Fruit fly (Drosophila melanogaster) whole organism, adult: Measurements from ENCODE around the gene CG34448.

Experiments
- CG11617 ChIP-seq: fragments of 200-800 bp; sonication (Bioruptor generic); optimal IDR thresholded peaks from 2 replicates; lab custom pipeline; 2017; ENCODE audit warnings: mild to moderate bottlenecking, missing biosample characterization, missing genetic modification reagents, missing genetic modification characterization
- CG12768 ChIP-seq: fragments of 200-800 bp; sonication (Bioruptor generic); optimal IDR thresholded peaks from 2 replicates; lab custom pipeline; 2017; ENCODE audit warnings: missing biosample characterization, missing genetic modification characterization, mild to moderate bottlenecking, moderate library complexity, missing genetic modification reagents
- CG14711 ChIP-seq: fragments of 200-800 bp; sonication (Bioruptor generic); optimal IDR thresholded peaks from 2 replicates; lab custom pipeline; 2018; ENCODE audit warnings: missing biosample characterization, mild to moderate bottlenecking, missing genetic modification characterization, moderate library complexity
- CG1620 ChIP-seq: fragments of 200-800 bp; sonication (Bioruptor generic); optimal IDR thresholded peaks from 2 replicates; lab custom pipeline; 2016; ENCODE audit warnings: missing biosample characterization, missing genetic modification characterization
- CG33017 ChIP-seq: fragments of 200-800 bp; sonication (Bioruptor generic); optimal IDR thresholded peaks from 2 replicates; lab custom pipeline; 2018; ENCODE audit warnings: missing biosample characterization, mild to moderate bottlenecking, missing genetic modification characterization, moderate library complexity
- CG5204 ChIP-seq: fragments of 200-800 bp; sonication (Bioruptor generic); optimal IDR thresholded peaks from 2 replicates; lab custom pipeline; 2016; ENCODE audit warnings: missing biosample characterization, missing genetic modification characterization
- CG7045 ChIP-seq: fragments of 200-800 bp; sonication (Bioruptor generic); optimal IDR thresholded peaks from 2 replicates; lab custom pipeline; 2017; ENCODE audit warnings: missing biosample characterization, mild to moderate bottlenecking, missing genetic modification characterization
- CG7101 ChIP-seq: fragments of 200-800 bp; sonication (Bioruptor generic); optimal IDR thresholded peaks from 2 replicates; lab custom pipeline; 2018; ENCODE audit warnings: missing biosample characterization, mild to moderate bottlenecking, missing genetic modification characterization, moderate library complexity
- Clk ChIP-seq: fragments of 200-800 bp; sonication (Bioruptor generic); optimal IDR thresholded peaks from 2 replicates; lab custom pipeline; 2017; ENCODE audit warnings: missing biosample characterization, missing genetic modification characterization
- Crg-1 ChIP-seq: fragments of 200-800 bp; sonication (Bioruptor generic); optimal IDR thresholded peaks from 2 replicates; lab custom pipeline; 2016; ENCODE audit warnings: missing biosample characterization, missing genetic modification characterization
- Hr96 ChIP-seq: fragments of 200-800 bp; sonication (Bioruptor generic); optimal IDR thresholded peaks from 2 replicates; lab custom pipeline; 2016; ENCODE audit warnings: missing biosample characterization, missing genetic modification characterization
- Mnt ChIP-seq: fragments of 200-800 bp; sonication (Bioruptor generic); optimal IDR thresholded peaks from 2 replicates; lab custom pipeline; 2016; ENCODE audit warnings: missing biosample characterization, mild to moderate bottlenecking, missing genetic modification characterization
- bab1 ChIP-seq: fragments of 200-800 bp; sonication (Bioruptor generic); optimal IDR thresholded peaks from 3 replicates; lab custom pipeline; 2019; ENCODE audit warnings: missing biosample characterization, mild to moderate bottlenecking, missing genetic modification characterization, moderate library complexity
- cic ChIP-seq: fragments of 200-800 bp; sonication (Bioruptor generic); optimal IDR thresholded peaks from 2 replicates; lab custom pipeline; 2017; ENCODE audit warnings: missing biosample characterization, mild to moderate bottlenecking, missing genetic modification characterization, moderate library complexity
- cnc ChIP-seq, 2 experiments: fragments of >200 bp; optimal IDR thresholded peaks; 2 replicates each; lab custom pipeline; 2017
- kay ChIP-seq: fragments of 200-800 bp; sonication (Bioruptor generic); peaks from one replicate; lab custom pipeline; 2016; ENCODE audit warnings: missing biosample characterization, missing genetic modification characterization, borderline replicate concordance
- ovo ChIP-seq: fragments of 200-800 bp; sonication (Bioruptor generic); optimal IDR thresholded peaks from 2 replicates; lab custom pipeline; 2016; ENCODE audit warnings: missing biosample characterization, missing genetic modification characterization
- pad ChIP-seq: fragments of 200-800 bp; sonication (Bioruptor generic); optimal IDR thresholded peaks from 3 replicates; lab custom pipeline; 2017; ENCODE audit warnings: missing biosample characterization, missing genetic modification characterization, mild to moderate bottlenecking, moderate library complexity, missing genetic modification reagents
- tj ChIP-seq: fragments of 200-800 bp; sonication (Bioruptor generic); optimal IDR thresholded peaks from 3 replicates; lab custom pipeline; 2017; ENCODE audit warnings: missing biosample characterization, mild to moderate bottlenecking, missing genetic modification characterization, moderate library complexity
- toe ChIP-seq: fragments of 200-800 bp; sonication (Bioruptor generic); optimal IDR thresholded peaks from 2 replicates; lab custom pipeline; 2016; ENCODE audit warnings: missing biosample characterization, missing genetic modification characterization

Gene CG34448

DNA sequence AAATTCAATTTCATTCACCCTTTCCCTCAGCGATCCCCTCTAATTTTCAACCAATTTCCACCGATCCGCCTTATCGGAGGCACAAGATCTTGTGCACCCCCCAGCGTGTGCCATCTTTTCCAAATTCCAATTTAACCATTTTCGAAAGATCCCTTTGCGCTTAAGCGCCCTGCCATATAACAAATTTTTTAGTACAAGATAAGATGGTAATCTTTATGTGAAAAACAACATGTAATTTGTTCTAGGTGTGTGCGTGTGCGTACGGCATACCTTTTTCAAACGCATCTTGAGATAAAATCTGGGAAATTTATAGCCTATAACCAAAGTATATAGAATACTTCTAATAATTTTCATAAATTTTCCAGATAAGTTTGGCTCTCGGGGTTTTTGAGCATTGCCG, 36.1 kb upstream of the CG34448 start:
- TF ChIP-seq CG1620 (GFP tag; lab: Kevin White, UChicago) (no peak), CG14711 (tag; lab: Kevin White, UChicago) (no peak), pad (GFP tag; lab: Kevin White, UChicago) (no peak), CG5204 (no peak), ovo (GFP tag; lab: Kevin White, UChicago) (no peak), kay (no peak), CG7045 (GFP tag; lab: Kevin White, UChicago) (no peak), cnc (optimal IDR thresholded peaks at IDR 0.05; lab: Kevin White, UChicago) (no peak), cic (GFP tag; lab: Kevin White, UChicago) (no peak), bab1 (GFP tag; lab: Kevin White, UChicago) (no peak), CG11617 (GFP tag; lab: Kevin White, UChicago) (no peak), Clk (no peak), tj (GFP tag; lab: Kevin White, UChicago) (no peak), CG7101 (tag; lab: Kevin White, UChicago) (no peak), Crg-1 (GFP tag; lab: Kevin White, UChicago) (no peak), CG12768 (GFP tag; lab: Kevin White, UChicago) (no peak), Mnt (GFP tag; lab: Kevin White, UChicago) (no peak)

DNA sequence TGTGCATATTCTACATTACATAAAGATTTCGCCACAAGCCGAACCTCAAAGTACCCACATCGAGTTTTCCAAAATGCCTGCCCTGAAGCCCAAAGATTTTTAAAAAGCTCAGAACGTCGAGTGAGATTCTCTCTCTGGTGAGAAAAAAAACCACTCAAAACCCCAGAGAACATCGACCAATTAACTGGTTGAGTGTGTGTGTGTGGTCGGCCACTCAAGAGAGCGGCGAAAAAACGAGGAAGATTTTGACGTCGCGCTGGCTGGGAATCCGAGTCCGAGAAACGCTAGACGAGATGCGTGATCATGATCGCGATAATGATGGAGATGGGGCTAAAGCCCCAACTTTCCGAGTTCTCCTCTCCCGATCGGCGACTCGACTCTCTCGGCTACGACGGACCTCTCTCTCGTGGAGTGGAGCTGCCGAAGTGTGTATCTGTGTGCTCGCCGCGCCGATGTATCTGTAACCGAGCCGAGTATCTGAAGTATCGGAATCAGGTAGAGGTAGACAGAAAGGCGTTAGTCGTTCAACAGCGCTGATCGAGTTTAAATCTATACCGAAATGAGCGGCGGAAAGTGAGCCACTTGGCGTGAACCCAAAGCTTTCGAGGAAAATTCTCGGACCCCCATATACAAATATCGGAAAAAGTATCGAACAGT, 33.1 kb upstream of the CG34448 start:
- no peak for TF ChIP-seq CG14711 (tag; lab: Kevin White, UChicago)

DNA sequence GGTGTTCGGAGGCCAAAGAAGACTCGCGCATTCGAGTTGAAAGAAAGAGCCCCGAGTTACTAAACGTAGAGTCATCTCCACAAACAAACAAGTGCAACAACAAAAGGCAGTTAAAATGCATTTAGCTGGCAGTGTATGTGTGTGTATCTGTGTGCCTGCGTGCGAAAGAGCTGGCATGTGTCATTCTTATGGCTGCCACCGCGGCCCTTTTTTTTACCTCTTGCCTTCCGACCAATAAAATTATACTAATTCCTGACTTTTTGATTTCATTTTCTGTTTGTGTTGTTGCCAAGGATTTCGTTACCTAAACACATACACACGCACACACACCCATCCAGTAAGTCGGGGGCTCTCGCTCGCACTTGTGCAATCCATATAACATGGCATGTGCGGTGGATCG, 31.9 kb upstream of the CG34448 start:
- no peak for TF ChIP-seq Mnt (GFP tag; lab: Kevin White, UChicago)
- no peak for TF ChIP-seq CG1620 (GFP tag; lab: Kevin White, UChicago)
- TF ChIP-seq bab1 (GFP tag; lab: Kevin White, UChicago), result no peak
- TF ChIP-seq toe (GFP tag; lab: Kevin White, UChicago), result no peak
- TF ChIP-seq Clk, result no peak
- TF ChIP-seq CG7045 (GFP tag; lab: Kevin White, UChicago), result no peak
- no peak for TF ChIP-seq kay
- TF ChIP-seq ovo (GFP tag; lab: Kevin White, UChicago), result no peak
- no peak for TF ChIP-seq tj (GFP tag; lab: Kevin White, UChicago)
- no peak for TF ChIP-seq CG33017 (tag; lab: Kevin White, UChicago)
- no peak for TF ChIP-seq CG5204
- TF ChIP-seq CG12768 (GFP tag; lab: Kevin White, UChicago), result no peak

DNA sequence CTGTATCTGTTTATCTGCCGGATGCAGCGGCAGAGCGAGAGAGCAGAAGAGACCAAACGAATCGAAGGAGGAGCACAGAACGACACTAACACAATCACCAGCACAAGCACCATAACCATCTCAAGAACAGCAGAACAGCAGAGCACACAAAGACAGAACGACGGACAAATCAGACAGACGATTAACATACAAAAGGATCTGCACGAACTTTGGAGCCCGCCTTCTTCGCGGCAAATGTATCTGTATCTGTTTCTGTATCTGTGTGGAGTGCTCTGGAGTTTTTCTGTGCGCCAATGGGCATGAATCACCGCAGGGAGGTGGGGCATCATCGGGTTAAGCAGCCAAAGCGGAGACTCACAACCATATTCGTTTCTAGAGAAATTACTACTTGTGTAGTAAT, 30.7 kb upstream of the CG34448 start:
- no peak for TF ChIP-seq CG5204
- no peak for TF ChIP-seq CG1620 (GFP tag; lab: Kevin White, UChicago)
- TF ChIP-seq Hr96, result no peak
- TF ChIP-seq CG12768 (GFP tag; lab: Kevin White, UChicago), result no peak
- TF ChIP-seq pad (GFP tag; lab: Kevin White, UChicago), result no peak
- no peak for TF ChIP-seq CG33017 (tag; lab: Kevin White, UChicago)
- TF ChIP-seq CG7045 (GFP tag; lab: Kevin White, UChicago), result no peak

DNA sequence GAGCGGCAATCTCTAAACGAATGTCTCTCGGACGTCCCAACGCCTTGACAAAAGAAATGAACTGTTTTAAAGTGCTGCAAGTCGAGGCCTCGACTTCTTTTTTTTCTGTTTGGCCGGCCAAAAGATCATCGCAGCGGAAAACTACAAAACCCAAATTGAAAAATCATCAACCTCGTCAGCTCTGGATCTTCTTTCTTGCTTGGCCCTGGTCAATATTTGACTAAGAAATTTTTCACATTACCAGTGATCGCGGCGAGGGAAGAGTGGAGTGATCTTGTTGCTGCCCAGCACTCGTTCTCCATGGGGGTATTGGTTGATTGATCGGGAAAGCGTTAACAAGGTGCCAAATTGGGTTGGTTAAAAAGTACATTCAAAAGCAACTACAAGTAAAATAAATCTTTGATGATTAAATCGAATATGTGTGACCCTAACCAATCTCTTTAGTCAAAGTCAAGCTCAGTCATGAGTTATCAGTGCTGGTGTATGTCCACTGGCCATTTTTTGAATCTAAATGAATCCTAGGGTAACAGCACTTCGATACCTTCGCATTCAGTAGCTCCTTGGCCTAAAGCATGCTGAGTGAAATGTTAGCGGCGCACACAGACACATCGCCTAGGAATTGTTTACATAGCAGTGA, 21.0 kb upstream of the CG34448 start:
- TF ChIP-seq Hr96 (no peak), CG11617 (GFP tag; lab: Kevin White, UChicago) (no peak), Clk (no peak), cnc (optimal IDR thresholded peaks at IDR 0.05; lab: Kevin White, UChicago) (no peak), Crg-1 (GFP tag; lab: Kevin White, UChicago) (no peak), bab1 (GFP tag; lab: Kevin White, UChicago) (no peak), cic (GFP tag; lab: Kevin White, UChicago) (no peak), CG33017 (tag; lab: Kevin White, UChicago) (no peak), CG5204 (no peak), pad (GFP tag; lab: Kevin White, UChicago) (no peak), Mnt (GFP tag; lab: Kevin White, UChicago) (no peak), CG7101 (tag; lab: Kevin White, UChicago) (no peak)

DNA sequence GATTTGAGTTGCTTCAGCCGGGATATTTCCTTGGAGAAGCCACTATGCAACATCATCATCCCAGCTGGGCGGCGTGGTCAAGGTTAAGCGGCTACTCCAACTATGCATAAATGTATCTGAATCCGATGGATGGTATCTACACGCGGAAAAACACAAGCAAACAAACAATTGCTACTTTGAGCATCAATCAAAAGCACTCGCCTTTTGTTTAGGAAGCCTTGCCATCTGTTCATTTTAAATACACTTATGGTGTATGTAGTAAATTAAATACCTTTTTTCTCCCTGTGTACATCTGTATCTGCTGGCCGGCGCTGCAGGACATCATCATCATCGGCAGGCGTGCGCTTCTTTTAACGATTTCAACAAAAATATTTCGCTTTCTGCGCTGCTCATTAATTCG, 18.5 kb upstream of the CG34448 start:
- TF ChIP-seq CG11617 (GFP tag; lab: Kevin White, UChicago) (no peak), Hr96 (no peak), pad (GFP tag; lab: Kevin White, UChicago) (no peak), kay (no peak), tj (GFP tag; lab: Kevin White, UChicago) (no peak), CG33017 (tag; lab: Kevin White, UChicago) (no peak), CG7045 (GFP tag; lab: Kevin White, UChicago) (no peak), CG1620 (GFP tag; lab: Kevin White, UChicago) (no peak), CG5204 (no peak)

DNA sequence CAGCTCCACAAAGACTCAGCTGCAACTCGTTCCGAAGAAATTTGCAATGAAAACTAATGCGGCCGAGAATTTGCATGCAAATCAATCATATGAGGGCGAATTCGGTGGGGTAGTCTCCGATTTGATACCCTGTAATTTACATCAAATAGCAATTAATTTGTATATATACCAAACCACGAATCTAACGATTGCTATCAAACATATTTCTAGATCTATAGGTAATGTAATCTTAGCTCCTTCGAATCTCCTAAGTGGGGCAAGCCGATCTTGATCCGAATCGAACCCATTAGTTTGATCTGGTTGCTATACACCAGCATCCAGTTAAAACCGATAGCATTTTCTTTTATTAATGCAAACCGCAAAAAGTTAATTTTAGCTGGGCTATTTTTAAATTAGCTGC, 16.5 kb upstream of the CG34448 start:
- TF ChIP-seq CG5204, result no peak
- TF ChIP-seq Crg-1 (GFP tag; lab: Kevin White, UChicago), result no peak
- no peak for TF ChIP-seq CG7045 (GFP tag; lab: Kevin White, UChicago)
- TF ChIP-seq Mnt (GFP tag; lab: Kevin White, UChicago), result no peak
- no peak for TF ChIP-seq toe (GFP tag; lab: Kevin White, UChicago)
- TF ChIP-seq pad (GFP tag; lab: Kevin White, UChicago), result no peak
- TF ChIP-seq cnc (optimal IDR thresholded peaks at IDR 0.05; lab: Kevin White, UChicago), result no peak
- no peak for TF ChIP-seq CG14711 (tag; lab: Kevin White, UChicago)
- TF ChIP-seq CG1620 (GFP tag; lab: Kevin White, UChicago), result no peak
- no peak for TF ChIP-seq tj (GFP tag; lab: Kevin White, UChicago)
- TF ChIP-seq CG7101 (tag; lab: Kevin White, UChicago), result no peak
- no peak for TF ChIP-seq CG12768 (GFP tag; lab: Kevin White, UChicago)
